Worm (Caenorhabditis elegans): ENCODE measurements around the gene tofu-6.

DNA sequence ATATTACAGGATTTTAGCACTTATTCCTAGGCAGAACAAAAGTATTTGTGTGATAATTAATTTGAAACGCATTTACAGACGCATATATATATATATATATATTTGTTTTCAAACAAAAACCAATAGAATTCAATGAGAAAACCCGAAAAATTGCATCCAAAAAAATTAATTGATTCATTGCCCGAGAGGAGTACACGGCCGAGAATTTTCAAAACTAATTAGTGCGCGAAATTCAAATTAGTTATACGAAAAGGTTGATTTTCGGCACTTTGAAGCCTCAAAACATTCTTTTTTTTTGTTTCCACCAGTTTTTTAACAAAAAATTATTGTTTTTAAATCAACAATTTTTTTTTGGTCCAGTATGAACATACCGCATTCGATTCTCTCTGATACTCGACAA, 29.6 kb upstream of the tofu-6 start:
- TF ChIP-seq nhr-11 (tag; optimal IDR thresholded peaks at IDR 0.05) (no peak), nhr-20 (tag; optimal IDR thresholded peaks at IDR 0.05) (no peak)

Measured in whole organism, L1 larva.